Worm (Caenorhabditis elegans) whole organism, L3 larva: ENCODE measurements around the gene sra-34.

Experiments
- ZK546.5 ChIP-seq: sonication (generic microtip); optimal IDR thresholded peaks from 2 replicates; lab custom pipeline; 2017; ENCODE audit warnings: missing biosample characterization, missing genetic modification characterization
- ceh-16 ChIP-seq: sonication (generic microtip); optimal IDR thresholded peaks from 2 replicates; lab custom pipeline; 2017; ENCODE audit warnings: missing biosample characterization, missing genetic modification characterization
- elt-1 ChIP-seq: fragments of 150-350 bp; optimal IDR thresholded peaks from 2 replicates; lab custom pipeline; 2014; ENCODE audit warnings: missing biosample characterization, missing genetic modification characterization
- elt-2 ChIP-seq: sonication (generic microtip); optimal IDR thresholded peaks from 2 replicates; lab custom pipeline; 2016; ENCODE audit warnings: missing genetic modification reagents, mild to moderate bottlenecking, missing genetic modification characterization, missing compliant biosample characterization
- nhr-76 ChIP-seq: fragments of 150-350 bp; sonication (generic microtip); optimal IDR thresholded peaks from 5 replicates; lab custom pipeline; 2014; ENCODE audit warnings: missing biosample characterization, missing genetic modification characterization
- pha-4 ChIP-seq: fragments of 150-350 bp; optimal IDR thresholded peaks from 2 replicates; lab custom pipeline; 2014; ENCODE audit warnings: missing biosample characterization, missing genetic modification reagents, missing genetic modification characterization
- skn-1 ChIP-seq: fragments of 150-350 bp; optimal IDR thresholded peaks from 2 replicates; lab custom pipeline; 2014; ENCODE audit warnings: missing biosample characterization, missing genetic modification characterization
- snpc-4 ChIP-seq: fragments of 150-350 bp; optimal IDR thresholded peaks from 2 replicates; lab custom pipeline; 2014; ENCODE audit warnings: missing biosample characterization, missing genetic modification characterization
- unc-62 ChIP-seq: fragments of 150-350 bp; sonication (generic microtip); optimal IDR thresholded peaks from 4 replicates; lab custom pipeline; 2014; ENCODE audit warnings: missing biosample characterization, missing genetic modification reagents, missing genetic modification characterization

DNA sequence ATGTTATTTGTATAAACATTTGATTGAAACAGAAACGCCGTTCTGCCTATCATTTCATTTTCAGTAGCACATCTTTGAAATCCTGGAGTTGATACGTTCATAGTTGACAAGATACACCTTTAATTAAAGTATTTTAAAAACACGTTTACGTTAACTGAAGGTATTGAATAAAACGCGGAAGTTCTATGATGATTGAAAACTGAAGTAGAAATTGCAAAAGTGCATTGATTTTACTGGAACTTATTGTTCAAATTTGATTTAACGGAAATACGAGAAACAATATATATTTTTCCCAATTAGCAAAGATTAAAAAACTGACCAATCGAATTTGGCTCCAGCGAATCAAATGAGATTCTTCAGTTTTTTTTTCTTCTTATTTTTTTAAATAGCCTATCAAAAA, at the start of gene sra-34:
- TF ChIP-seq unc-62 (GFP tag; lab: Kevin White, UChicago), result no peak
- no peak for TF ChIP-seq elt-2 (tag; lab: Kevin White, UChicago)
- no peak for TF ChIP-seq pha-4
- no peak for TF ChIP-seq ZK546.5 (tag; lab: Kevin White, UChicago)
- TF ChIP-seq ceh-16 (tag; lab: Kevin White, UChicago), result no peak
- no peak for TF ChIP-seq elt-1
- no peak for TF ChIP-seq nhr-76
- no peak for TF ChIP-seq skn-1 (tag; lab: Kevin White, UChicago)
- TF ChIP-seq snpc-4 (tag; lab: Kevin White, UChicago), result no peak
